Fruit fly (Drosophila melanogaster): ENCODE data around the gene Inx3.

DNA sequence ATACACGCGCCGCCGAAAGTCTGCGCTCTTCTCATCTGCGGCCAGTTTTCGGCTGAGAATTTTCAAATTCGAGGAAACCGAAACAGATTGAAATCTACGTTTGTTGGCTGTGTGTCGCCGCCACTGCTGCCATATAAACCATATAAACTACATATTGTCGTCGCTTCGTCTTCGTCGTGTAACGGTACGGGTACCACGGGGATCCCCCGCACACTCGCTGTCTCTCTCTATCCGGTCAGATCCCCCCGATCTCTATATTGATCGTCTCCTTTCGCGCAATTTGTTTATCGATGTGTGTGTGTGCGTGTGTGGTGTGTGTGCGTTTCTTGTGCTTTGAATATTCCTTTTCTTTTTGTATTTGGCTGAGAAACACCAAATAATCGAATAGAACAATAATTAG is 44.1 kb upstream of the Inx3 start:
- no peak for TF ChIP-seq CG14711 (tag; optimal IDR thresholded peaks at IDR 0.05)
- no peak for TF ChIP-seq Mnt (GFP tag; optimal IDR thresholded peaks at IDR 0.05)
- TF ChIP-seq cic (GFP tag; optimal IDR thresholded peaks at IDR 0.05): no peak
